Fruit fly (Drosophila melanogaster) whole organism, pupa: Measurements from ENCODE around the gene CG45067.
A peak's percentile ranks its signal among the peaks of the same experiment; 100 is the strongest.

Experiments
- CG10348 ChIP-seq: fragments of 200-800 bp; sonication (Bioruptor generic); IDR thresholded peaks from 2 replicates; pipeline ENCODE4 v1.3.6; 2022; ENCODE audit warnings: missing biosample characterization, missing genetic modification characterization
- CG12605 ChIP-seq: fragments of 200-800 bp; sonication (Bioruptor generic); IDR thresholded peaks from 2 replicates; pipeline ENCODE4 v1.3.6; 2022; ENCODE audit warnings: missing biosample characterization, missing genetic modification characterization
- CG13204 ChIP-seq: fragments of 200-800 bp; sonication (Bioruptor generic); optimal IDR thresholded peaks from 2 replicates; lab custom pipeline; 2018; ENCODE audit warnings: missing biosample characterization, mild to moderate bottlenecking, missing genetic modification characterization, moderate library complexity
- CG14655 ChIP-seq: fragments of 200-800 bp; sonication (Bioruptor generic); optimal IDR thresholded peaks from 3 replicates; lab custom pipeline; 2017; ENCODE audit warnings: mild to moderate bottlenecking, missing biosample characterization, missing genetic modification reagents, missing genetic modification characterization
- CG15710 ChIP-seq: fragments of 200-800 bp; sonication (Bioruptor generic); optimal IDR thresholded peaks from 2 replicates; lab custom pipeline; 2018; ENCODE audit warnings: missing biosample characterization, mild to moderate bottlenecking, missing genetic modification characterization, moderate library complexity
- CG17806 ChIP-seq: fragments of 200-800 bp; sonication (Bioruptor generic); optimal IDR thresholded peaks from 2 replicates; lab custom pipeline; 2018; ENCODE audit warnings: missing biosample characterization, mild to moderate bottlenecking, missing genetic modification characterization, moderate library complexity
- CG32121 ChIP-seq: fragments of 200-800 bp; sonication (Bioruptor generic); IDR thresholded peaks from 2 replicates; pipeline ENCODE4 v1.3.6; 2022; ENCODE audit warnings: missing biosample characterization, missing genetic modification characterization
- CG34367 ChIP-seq: fragments of 200-800 bp; sonication (Bioruptor generic); optimal IDR thresholded peaks from 2 replicates; lab custom pipeline; 2018; ENCODE audit warnings: missing biosample characterization, mild to moderate bottlenecking, missing genetic modification characterization
- CG4496 ChIP-seq: fragments of 200-800 bp; sonication (Bioruptor generic); IDR thresholded peaks from 3 replicates; pipeline ENCODE4 v1.3.6; 2022; ENCODE audit warnings: missing biosample characterization, missing genetic modification characterization
- CG8159 ChIP-seq: fragments of 200-800 bp; sonication (Bioruptor generic); optimal IDR thresholded peaks from 3 replicates; lab custom pipeline; 2018; ENCODE audit warnings: missing biosample characterization, mild to moderate bottlenecking, missing genetic modification characterization, moderate library complexity
- CG8301 ChIP-seq: fragments of 200-800 bp; sonication (Bioruptor generic); optimal IDR thresholded peaks from 2 replicates; lab custom pipeline; 2018; ENCODE audit warnings: missing biosample characterization, mild to moderate bottlenecking, missing genetic modification characterization
- CG9948 ChIP-seq: fragments of 200-800 bp; sonication (Bioruptor generic); optimal IDR thresholded peaks from 2 replicates; lab custom pipeline; 2018; ENCODE audit warnings: missing biosample characterization, mild to moderate bottlenecking, missing genetic modification characterization, moderate library complexity
- D1 ChIP-seq: fragments of 200-800 bp; sonication (Bioruptor generic); optimal IDR thresholded peaks from 2 replicates; lab custom pipeline; 2018; ENCODE audit warnings: missing biosample characterization, mild to moderate bottlenecking, missing genetic modification characterization, moderate library complexity
- EcR ChIP-seq: fragments of 200-800 bp; sonication (Bioruptor generic); optimal IDR thresholded peaks from 3 replicates; lab custom pipeline; 2019; ENCODE audit warnings: missing biosample characterization, missing genetic modification characterization, mild to moderate bottlenecking, moderate library complexity, missing genetic modification reagents
- Ets98B ChIP-seq: fragments of 200-800 bp; sonication (Bioruptor generic); IDR thresholded peaks from 2 replicates; pipeline ENCODE4 v1.3.6; 2022; ENCODE audit warnings: missing biosample characterization, missing genetic modification characterization
- Pif1A ChIP-seq: fragments of 200-800 bp; sonication (Bioruptor generic); optimal IDR thresholded peaks from 3 replicates; lab custom pipeline; 2016; ENCODE audit warnings: missing biosample characterization, missing genetic modification characterization
- Pif1B ChIP-seq: fragments of 200-800 bp; sonication (Bioruptor generic); optimal IDR thresholded peaks from 3 replicates; lab custom pipeline; 2016; ENCODE audit warnings: missing biosample characterization, missing genetic modification characterization
- Snoo ChIP-seq: fragments of 200-800 bp; sonication (Bioruptor generic); optimal IDR thresholded peaks from 3 replicates; lab custom pipeline; 2017; ENCODE audit warnings: missing biosample characterization, mild to moderate bottlenecking, missing genetic modification characterization, inconsistent platforms
- fd96Ca ChIP-seq: fragments of 200-800 bp; sonication (Bioruptor generic); IDR thresholded peaks from 3 replicates; pipeline ENCODE4 v1.3.6; 2022; ENCODE audit warnings: missing biosample characterization, missing genetic modification characterization
- gl ChIP-seq: fragments of 200-800 bp; sonication (Bioruptor generic); optimal IDR thresholded peaks from 2 replicates; lab custom pipeline; 2018; ENCODE audit warnings: missing biosample characterization, mild to moderate bottlenecking, missing genetic modification characterization
- rn ChIP-seq: fragments of 200-800 bp; sonication (Bioruptor generic); IDR thresholded peaks from 2 replicates; pipeline ENCODE4 v1.3.6; 2022; ENCODE audit warnings: missing biosample characterization, missing genetic modification characterization

CG45067 gene

dm6 chr3L:3114367-3114766 lies at the start of gene CG45067:
TSS of gene CG45067 (minus strand) at chr3L:3114467.
- TF ChIP-seq rn: no peak
- no peak for TF ChIP-seq EcR
- TF ChIP-seq Ets98B (GFP tag; lab: Robert Waterston, UW): no peak
- no peak for TF ChIP-seq Pif1B (GFP tag; lab: Kevin White, UChicago)
- no peak for TF ChIP-seq CG14655
- TF ChIP-seq CG12605 (GFP tag; lab: Robert Waterston, UW): no peak
- no peak for TF ChIP-seq CG4496 (GFP tag; lab: Robert Waterston, UW)
- TF ChIP-seq Pif1A (GFP tag; lab: Kevin White, UChicago): no peak
- no peak for TF ChIP-seq CG15710 (tag; lab: Kevin White, UChicago)
- TF ChIP-seq CG10348 (GFP tag; lab: Robert Waterston, UW): no peak
- no peak for TF ChIP-seq Snoo

dm6 chr3L:3162584-3162983 lies 48.3 kb upstream of the CG45067 start:
- TF ChIP-seq CG15710 (tag; lab: Kevin White, UChicago): no peak
- TF ChIP-seq Ets98B (GFP tag; lab: Robert Waterston, UW): no peak
- no peak for TF ChIP-seq Pif1B (GFP tag; lab: Kevin White, UChicago)
- TF ChIP-seq EcR: no peak
- no peak for TF ChIP-seq CG17806 (tag; lab: Kevin White, UChicago)
- TF ChIP-seq CG8159 (tag; lab: Kevin White, UChicago): no peak
- no peak for TF ChIP-seq CG13204 (GFP tag; lab: Kevin White, UChicago)
- no peak for TF ChIP-seq CG8301
- TF ChIP-seq gl: no peak
- TF ChIP-seq fd96Ca (GFP tag; lab: Robert Waterston, UW): no peak
- no peak for TF ChIP-seq CG14655

- TF ChIP-seq CG12605 (GFP tag; lab: Robert Waterston, UW) (no peak), CG13204 (GFP tag; lab: Kevin White, UChicago) (no peak), Pif1A (GFP tag; lab: Kevin White, UChicago) (no peak), gl (no peak), fd96Ca (GFP tag; lab: Robert Waterston, UW) (no peak)
Observed at dm6 chr3L:3161968-3162367, 47.7 kb upstream of the CG45067 start, which contains the start of gene rasp. TSS of gene rasp (plus strand) at chr3L:3162180.

- no peak for TF ChIP-seq D1 (tag; lab: Kevin White, UChicago)
- peak; percentile 44 for TF ChIP-seq CG15710 (tag; lab: Kevin White, UChicago)
Observed at dm6 chr3L:3159309-3160194, 45.3 kb upstream of the CG45067 start, which contains the start of the genes ND-30 and CG15812. TSS of gene ND-30 (minus strand) at chr3L:3159578. TSS of gene CG15812 (plus strand) at chr3L:3159991.

dm6 chr3L:3157651-3158050 lies 43.4 kb upstream of the CG45067 start:
- TF ChIP-seq gl (no peak), CG32121 (no peak), EcR (no peak), CG13204 (GFP tag; lab: Kevin White, UChicago) (no peak), D1 (tag; lab: Kevin White, UChicago) (no peak), fd96Ca (GFP tag; lab: Robert Waterston, UW) (no peak), CG14655 (no peak), CG8301 (no peak), CG34367 (tag; lab: Kevin White, UChicago) (no peak), CG4496 (GFP tag; lab: Robert Waterston, UW) (no peak), CG12605 (GFP tag; lab: Robert Waterston, UW) (no peak), CG8159 (tag; lab: Kevin White, UChicago) (no peak), Pif1B (GFP tag; lab: Kevin White, UChicago) (no peak), CG15710 (tag; lab: Kevin White, UChicago) (no peak), Pif1A (GFP tag; lab: Kevin White, UChicago) (no peak), CG17806 (tag; lab: Kevin White, UChicago) (no peak)

dm6 chr3L:3150376-3150775 lies 36.1 kb upstream of the CG45067 start:
- TF ChIP-seq rn (0 out of 2 replicates have a peak, but pooled peaks have one; percentile 9), CG14655 (no peak), Snoo (no peak), EcR (no peak), CG8301 (no peak)

- TF ChIP-seq CG12605 (GFP tag; lab: Robert Waterston, UW) (no peak; the same call in 1 of the 2 replicates), CG32121 (peak; percentile 43; the same call in 1 of the 2 replicates), CG4496 (GFP tag; lab: Robert Waterston, UW) (no peak), CG10348 (GFP tag; lab: Robert Waterston, UW) (no peak), CG8301 (no peak), CG8159 (tag; lab: Kevin White, UChicago) (no peak), CG15710 (tag; lab: Kevin White, UChicago) (no peak), Pif1A (GFP tag; lab: Kevin White, UChicago) (no peak), Ets98B (GFP tag; lab: Robert Waterston, UW) (no peak), D1 (tag; lab: Kevin White, UChicago) (no peak), EcR (peak; percentile 49), CG17806 (tag; lab: Kevin White, UChicago) (no peak), CG9948 (no peak), rn (no peak), CG13204 (GFP tag; lab: Kevin White, UChicago) (peak; percentile 68), Snoo (no peak), Pif1B (GFP tag; lab: Kevin White, UChicago) (no peak), fd96Ca (GFP tag; lab: Robert Waterston, UW) (no peak; the same call in 2 of the 3 replicates), CG14655 (no peak), gl (no peak), CG34367 (tag; lab: Kevin White, UChicago) (no peak)
Observed at dm6 chr3L:3149060-3149872, 35.0 kb upstream of the CG45067 start.
